Fruit fly (Drosophila melanogaster) whole organism, wandering third instar larva: ENCODE measurements around the gene CG4080.

Experiments
- Abd-B ChIP-seq: fragments of >200 bp; optimal IDR thresholded peaks from 2 replicates; lab custom pipeline; 2017; ENCODE audit warnings: missing biosample characterization, missing genetic modification characterization
- CG32264 ChIP-seq: fragments of 200-800 bp; sonication (Bioruptor generic); optimal IDR thresholded peaks from 2 replicates; lab custom pipeline; 2016; ENCODE audit warnings: missing biosample characterization, missing genetic modification characterization
- CG9705 ChIP-seq: fragments of 200-800 bp; sonication (Bioruptor generic); optimal IDR thresholded peaks from 2 replicates; lab custom pipeline; 2018; ENCODE audit warnings: missing biosample characterization, mild to moderate bottlenecking, missing genetic modification characterization
- CrebA ChIP-seq: fragments of 200-800 bp; sonication (Bioruptor generic); optimal IDR thresholded peaks from 2 replicates; lab custom pipeline; 2016; ENCODE audit warnings: missing biosample characterization, mild to moderate bottlenecking, missing genetic modification characterization, borderline replicate concordance
- Dfd ChIP-seq: fragments of >200 bp; optimal IDR thresholded peaks from 2 replicates; lab custom pipeline; 2017; ENCODE audit warnings: missing biosample characterization, missing genetic modification characterization
- Dif ChIP-seq: fragments of 200-275, 200-300 bp; sonication (Bioruptor generic); optimal IDR thresholded peaks from 2 replicates; lab custom pipeline; 2018; ENCODE audit warnings: missing biosample characterization, missing genetic modification characterization; ENCODE audit not compliant: partially characterized antibody
- GATAd ChIP-seq: sonication (Bioruptor generic); optimal IDR thresholded peaks from 2 replicates; lab custom pipeline; 2016; ENCODE audit warnings: missing biosample characterization, missing genetic modification characterization
- HLH106 ChIP-seq: fragments of 200-800 bp; optimal IDR thresholded peaks from 3 replicates; lab custom pipeline; 2019; ENCODE audit warnings: missing biosample characterization, mild to moderate bottlenecking, missing genetic modification characterization, moderate library complexity
- Hnf4 ChIP-seq: fragments of 200-800 bp; sonication (Bioruptor generic); optimal IDR thresholded peaks from 2 replicates; lab custom pipeline; 2016; ENCODE audit warnings: missing biosample characterization, mild to moderate bottlenecking, missing genetic modification characterization
- Hr78 ChIP-seq: fragments of >200 bp; optimal IDR thresholded peaks from 2 replicates; lab custom pipeline; 2017; ENCODE audit warnings: missing biosample characterization, missing genetic modification characterization
- Hr83 ChIP-seq: fragments of 200-300 bp; sonication (Bioruptor generic); optimal IDR thresholded peaks from 2 replicates; lab custom pipeline; 2016; ENCODE audit warnings: missing biosample characterization, mild to moderate bottlenecking, missing genetic modification characterization, moderate library complexity; ENCODE audit not compliant: poor library complexity, severe bottlenecking
- Jra ChIP-seq: sonication (Bioruptor generic); optimal IDR thresholded peaks from 2 replicates; lab custom pipeline; 2016; ENCODE audit warnings: missing biosample characterization, missing genetic modification characterization
- Mio ChIP-seq: sonication (Bioruptor generic); optimal IDR thresholded peaks from 2 replicates; lab custom pipeline; 2016; ENCODE audit warnings: missing biosample characterization, missing genetic modification characterization
- Myc ChIP-seq: fragments of >200 bp; optimal IDR thresholded peaks from 2 replicates; lab custom pipeline; 2017
- N ChIP-seq: fragments of >200 bp; optimal IDR thresholded peaks from 2 replicates; lab custom pipeline; 2018; ENCODE audit warnings: missing biosample characterization, missing external identifiers, missing genetic modification characterization
- OdsH ChIP-seq: fragments of 200-800 bp; sonication (Bioruptor generic); optimal IDR thresholded peaks from 2 replicates; lab custom pipeline; 2016; ENCODE audit warnings: missing biosample characterization, mild to moderate bottlenecking, missing genetic modification characterization
- Rel ChIP-seq, 2 experiments: fragments of 200-800 bp; sonication (Bioruptor generic) in 1 of 2; optimal IDR thresholded peaks; 2 replicates in 1 of 2; 3 replicates in 1 of 2; lab custom pipeline; 2016 to 2019; ENCODE audit warnings: mild to moderate bottlenecking in 2 of 2, missing biosample characterization in 2 of 2, missing genetic modification characterization in 2 of 2, moderate library complexity in 1 of 2
- Sp1 ChIP-seq: fragments of 200-800 bp; sonication (Bioruptor generic); optimal IDR thresholded peaks from 3 replicates; lab custom pipeline; 2019; ENCODE audit warnings: missing biosample characterization, mild to moderate bottlenecking, missing genetic modification characterization, moderate library complexity
- Vsx2 ChIP-seq: fragments of 200-300, 225-300 bp; sonication (Bioruptor generic); optimal IDR thresholded peaks from 2 replicates; lab custom pipeline; 2018; ENCODE audit warnings: missing biosample characterization, missing genetic modification characterization; ENCODE audit not compliant: partially characterized antibody
- br ChIP-seq: fragments of 200-800 bp; sonication (Bioruptor generic); optimal IDR thresholded peaks from 2 replicates; lab custom pipeline; 2016; ENCODE audit warnings: missing biosample characterization, missing genetic modification characterization
- brk ChIP-seq: fragments of 200-800 bp; sonication (Bioruptor generic); optimal IDR thresholded peaks from 2 replicates; lab custom pipeline; 2016; ENCODE audit warnings: missing biosample characterization, mild to moderate bottlenecking, missing genetic modification characterization
- dl ChIP-seq, 2 experiments: fragments of 175-275, 200-275 bp in 1 of 2; fragments of 200-275 bp in 1 of 2; sonication (Bioruptor generic); optimal IDR thresholded peaks; lab custom pipeline; 2018; ENCODE audit warnings: mild to moderate bottlenecking in 2 of 2, missing biosample characterization in 2 of 2, missing genetic modification characterization in 2 of 2, moderate library complexity in 2 of 2; ENCODE audit not compliant: partially characterized antibody in 2 of 2, insufficient read depth in 1 of 2
- dmrt93B ChIP-seq: fragments of 200-800 bp; sonication (Bioruptor generic); optimal IDR thresholded peaks from 2 replicates; lab custom pipeline; 2018; ENCODE audit warnings: missing biosample characterization, mild to moderate bottlenecking, missing genetic modification characterization
- dsf ChIP-seq: sonication (Bioruptor generic); optimal IDR thresholded peaks from 2 replicates; lab custom pipeline; 2016; ENCODE audit warnings: missing biosample characterization, missing genetic modification characterization, borderline replicate concordance
- ey ChIP-seq: fragments of 200-800 bp; sonication (Bioruptor generic); optimal IDR thresholded peaks from 2 replicates; lab custom pipeline; 2016; ENCODE audit warnings: missing biosample characterization, missing genetic modification characterization
- foxo ChIP-seq, 2 experiments: fragments of 200-800 bp; sonication (Bioruptor generic); optimal IDR thresholded peaks; 2 replicates in 1 of 2; 3 replicates in 1 of 2; lab custom pipeline; 2016 to 2017; ENCODE audit warnings: missing biosample characterization in 2 of 2, missing genetic modification characterization in 2 of 2
- fru ChIP-seq: fragments of 200-800 bp; sonication (Bioruptor generic); optimal IDR thresholded peaks from 3 replicates; lab custom pipeline; 2016; ENCODE audit warnings: missing biosample characterization, mild to moderate bottlenecking, missing genetic modification characterization
- h ChIP-seq: fragments of 200-800 bp; sonication (Bioruptor generic); optimal IDR thresholded peaks from 3 replicates; lab custom pipeline; 2016; ENCODE audit warnings: missing biosample characterization, mild to moderate bottlenecking, missing genetic modification characterization
- jim ChIP-seq: fragments of 175-275, 200-325 bp; sonication (Bioruptor generic); optimal IDR thresholded peaks from 2 replicates; lab custom pipeline; 2016; ENCODE audit warnings: missing biosample characterization, mild to moderate bottlenecking, missing genetic modification characterization
- lola ChIP-seq: fragments of >200 bp; optimal IDR thresholded peaks from 2 replicates; lab custom pipeline; 2017; ENCODE audit warnings: missing biosample characterization, missing genetic modification characterization
- pan ChIP-seq: fragments of >200 bp; optimal IDR thresholded peaks from 2 replicates; lab custom pipeline; 2017
- psq ChIP-seq: fragments of 200-800 bp; sonication (Bioruptor generic); optimal IDR thresholded peaks from 3 replicates; lab custom pipeline; 2017; ENCODE audit warnings: missing biosample characterization, mild to moderate bottlenecking, missing genetic modification characterization, moderate library complexity
- rgr ChIP-seq: fragments of 200-800 bp; sonication (Bioruptor generic); optimal IDR thresholded peaks from 3 replicates; lab custom pipeline; 2016; ENCODE audit warnings: missing biosample characterization, mild to moderate bottlenecking, missing genetic modification characterization
- sage ChIP-seq: fragments of 200-800 bp; sonication (Bioruptor generic); optimal IDR thresholded peaks from 2 replicates; lab custom pipeline; 2016; ENCODE audit warnings: missing biosample characterization, mild to moderate bottlenecking, missing genetic modification characterization
- sv ChIP-seq: fragments of 200-800 bp; sonication (Bioruptor generic); optimal IDR thresholded peaks from 3 replicates; lab custom pipeline; 2016; ENCODE audit warnings: missing biosample characterization, missing genetic modification characterization
- tai ChIP-seq: sonication (Bioruptor generic); optimal IDR thresholded peaks from 2 replicates; lab custom pipeline; 2016; ENCODE audit warnings: missing biosample characterization, missing genetic modification characterization
- usp ChIP-seq: fragments of >200 bp; optimal IDR thresholded peaks from 2 replicates; lab custom pipeline; 2017; ENCODE audit warnings: missing biosample characterization, missing genetic modification characterization
- woc ChIP-seq: sonication (Bioruptor generic); optimal IDR thresholded peaks from 2 replicates; lab custom pipeline; 2016; ENCODE audit warnings: missing biosample characterization, mild to moderate bottlenecking, missing genetic modification characterization

The CG4080 gene

dm6 chr3L:9399013-9399750, at the start of gene CG4080:
CG4080 (minus strand) TSS chr3L:9399227.
- TF ChIP-seq N: no peak
- TF ChIP-seq fru: peak; percentile 33
- TF ChIP-seq Jra (GFP tag; lab: Kevin White, UChicago): no peak
- no peak for TF ChIP-seq Abd-B (GFP tag; lab: Kevin White, UChicago)
- peak; percentile 52 for TF ChIP-seq tai (GFP tag; lab: Kevin White, UChicago)
- no peak for TF ChIP-seq ey
- peak; percentile 15 for TF ChIP-seq OdsH
- no peak for TF ChIP-seq Dif
- TF ChIP-seq Hr78: no peak
- TF ChIP-seq Mio: no peak
- TF ChIP-seq pan (lab: Kevin White, UChicago): no peak
- no peak for TF ChIP-seq Myc
- TF ChIP-seq Vsx2 (GFP tag; lab: Kevin White, UChicago): no peak
- TF ChIP-seq sv (GFP tag; lab: Kevin White, UChicago): peak; percentile 24
- TF ChIP-seq br: peak; percentile 15
- TF ChIP-seq jim: no peak
- TF ChIP-seq Hnf4 (GFP tag; lab: Kevin White, UChicago): peak; percentile 76
- no peak for TF ChIP-seq CG9705 (GFP tag; lab: Kevin White, UChicago)
- TF ChIP-seq rgr: peak; percentile 40
- TF ChIP-seq GATAd (GFP tag; lab: Kevin White, UChicago): no peak
- no peak for TF ChIP-seq lola (GFP tag; lab: Kevin White, UChicago)
- TF ChIP-seq dmrt93B (GFP tag; lab: Kevin White, UChicago): no peak
- TF ChIP-seq Rel (GFP tag; optimal IDR thresholded peaks at IDR 0.05; lab: Kevin White, UChicago): no peak
- TF ChIP-seq Rel (tag; optimal IDR thresholded peaks at IDR 0.05; lab: Kevin White, UChicago): peak; percentile 23
- TF ChIP-seq psq: peak; percentile 15
- TF ChIP-seq CG32264 (GFP tag; lab: Kevin White, UChicago): peak; percentile 23
- TF ChIP-seq dsf (GFP tag; lab: Kevin White, UChicago): peak; percentile 2
- TF ChIP-seq Dfd (GFP tag; lab: Kevin White, UChicago): no peak
- TF ChIP-seq foxo (GFP tag; optimal IDR thresholded peaks at IDR 0.05; lab: Kevin White, UChicago): no peak
- no peak for TF ChIP-seq HLH106 (tag; lab: Kevin White, UChicago)
- TF ChIP-seq brk (GFP tag; lab: Kevin White, UChicago): peak; percentile 34
- TF ChIP-seq CrebA: no peak
- TF ChIP-seq sage (GFP tag; lab: Kevin White, UChicago): no peak
- TF ChIP-seq Sp1 (GFP tag; lab: Kevin White, UChicago): peak; percentile 50
- TF ChIP-seq dl (GFP tag; optimal IDR thresholded peaks at IDR 0.05; lab: Kevin White, UChicago; ENCODE audit: insufficient read depth in 1 of 2, partially characterized antibody in 2 of 2): no peak
- no peak for TF ChIP-seq usp (GFP tag; lab: Kevin White, UChicago)
- TF ChIP-seq h: peak; percentile 36
- TF ChIP-seq woc (GFP tag; lab: Kevin White, UChicago): peak; percentile 1
- peak; percentile 25 for TF ChIP-seq Hr83 (GFP tag; lab: Kevin White, UChicago)

- no peak for TF ChIP-seq rgr
- TF ChIP-seq h: peak; percentile 45
- peak; percentile 25 for TF ChIP-seq br
- no peak for TF ChIP-seq dl (GFP tag; optimal IDR thresholded peaks at IDR 0.05; lab: Kevin White, UChicago; ENCODE audit: insufficient read depth in 1 of 2, partially characterized antibody in 2 of 2)
- TF ChIP-seq fru: peak; percentile 49
- peak; percentile 62 for TF ChIP-seq psq
- TF ChIP-seq Hnf4 (GFP tag; lab: Kevin White, UChicago): peak; percentile 16
- no peak for TF ChIP-seq dmrt93B (GFP tag; lab: Kevin White, UChicago)
- TF ChIP-seq ey: peak; percentile 26
- TF ChIP-seq foxo (GFP tag; optimal IDR thresholded peaks at IDR 0.05; lab: Kevin White, UChicago): peak; percentile 12 to 61
These were observed 48.3 kb upstream of the CG4080 start for dm6 chr3L:9447239-9447777.
